Worm (Caenorhabditis elegans) whole organism, late embryonic: ENCODE data around the gene C02E7.7.

ENCODE experiments used
- F13H6.1 ChIP-seq: sonication (generic microtip); optimal IDR thresholded peaks from 2 replicates; lab custom pipeline; 2016; ENCODE audit warnings: missing genetic modification characterization, missing compliant biosample characterization
- ama-1 ChIP-seq: fragments of 150-350 bp; optimal IDR thresholded peaks from 2 replicates; lab custom pipeline; 2014
- fkh-10 ChIP-seq: fragments of 150-350 bp; optimal IDR thresholded peaks from 2 replicates; lab custom pipeline; 2014; ENCODE audit warnings: missing biosample characterization, missing genetic modification reagents, missing genetic modification characterization
- hlh-30 ChIP-seq: sonication (generic microtip); optimal IDR thresholded peaks from 2 replicates; lab custom pipeline; 2017; ENCODE audit warnings: antibody characterized with exemption, missing genetic modification characterization, missing compliant biosample characterization; ENCODE audit not compliant: insufficient read depth
- nfya-1 ChIP-seq: sonication (generic microtip); optimal IDR thresholded peaks from 2 replicates; lab custom pipeline; 2017; ENCODE audit warnings: missing genetic modification characterization, mild to moderate bottlenecking, missing compliant biosample characterization, antibody characterized with exemption, moderate library complexity
- pha-4 ChIP-seq: fragments of 150-350 bp; optimal IDR thresholded peaks from 2 replicates; lab custom pipeline; 2018; ENCODE audit warnings: missing biosample characterization, missing genetic modification reagents, missing genetic modification characterization
- pros-1 ChIP-seq: fragments of 150-350 bp; optimal IDR thresholded peaks from 2 replicates; lab custom pipeline; 2014; ENCODE audit warnings: missing biosample characterization, missing genetic modification reagents, missing genetic modification characterization
- rnt-1 ChIP-seq: sonication (generic microtip); optimal IDR thresholded peaks from 2 replicates; lab custom pipeline; 2016; ENCODE audit warnings: missing genetic modification characterization, missing compliant biosample characterization
- sdc-2 ChIP-seq: sonication (generic microtip); optimal IDR thresholded peaks from 2 replicates; lab custom pipeline; 2016; ENCODE audit warnings: missing genotype, missing genetic modification characterization, missing compliant biosample characterization
- tbx-2 ChIP-seq: sonication (generic microtip); optimal IDR thresholded peaks from 2 replicates; lab custom pipeline; 2016; ENCODE audit warnings: missing genetic modification characterization, missing compliant biosample characterization
- ttx-3 ChIP-seq: sonication (generic microtip); optimal IDR thresholded peaks from 2 replicates; lab custom pipeline; 2016; ENCODE audit warnings: missing genetic modification reagents, missing genetic modification characterization, missing compliant biosample characterization
- unc-55 ChIP-seq: sonication (generic microtip); optimal IDR thresholded peaks from 2 replicates; lab custom pipeline; 2017; ENCODE audit warnings: missing biosample characterization, missing genetic modification reagents, missing genetic modification characterization
- unc-86 ChIP-seq: sonication (generic microtip); optimal IDR thresholded peaks from 2 replicates; lab custom pipeline; 2016; ENCODE audit warnings: missing genetic modification characterization, missing compliant biosample characterization

DNA sequence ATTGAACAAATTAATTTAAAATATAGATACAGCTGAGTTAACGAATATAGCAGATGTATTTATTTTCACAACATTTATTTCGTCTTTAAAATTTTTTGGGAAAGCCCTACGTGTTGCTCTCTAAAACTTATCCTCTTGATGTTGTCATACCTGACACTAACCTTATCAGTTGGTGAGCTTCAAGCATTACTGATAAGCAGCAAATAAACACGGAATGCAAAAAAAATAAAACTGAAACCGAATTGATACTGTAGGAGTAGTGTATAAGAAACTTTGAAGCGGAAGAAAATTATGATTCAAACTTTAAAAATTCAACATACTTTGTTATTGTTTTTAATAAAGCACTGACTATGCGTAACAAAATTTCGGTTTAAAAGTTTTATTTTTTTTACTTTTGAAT, 16.7 kb upstream of the C02E7.7 start:
- TF ChIP-seq sdc-2: no peak
- no peak for TF ChIP-seq pros-1 (tag; lab: Kevin White, UChicago)
- no peak for TF ChIP-seq ama-1 (lab: Kevin White, UChicago)
- TF ChIP-seq F13H6.1 (tag; lab: Kevin White, UChicago): no peak
- no peak for TF ChIP-seq unc-86 (tag; lab: Kevin White, UChicago)
- no peak for TF ChIP-seq rnt-1 (tag; lab: Kevin White, UChicago)
- TF ChIP-seq nfya-1: no peak
- TF ChIP-seq ttx-3 (tag; lab: Kevin White, UChicago): no peak
- no peak for TF ChIP-seq unc-55 (GFP tag; lab: Kevin White, UChicago)
- no peak for TF ChIP-seq pha-4 (tag; lab: Kevin White, UChicago)
- TF ChIP-seq tbx-2 (tag; lab: Kevin White, UChicago): no peak
- no peak for TF ChIP-seq fkh-10
- no peak for TF ChIP-seq hlh-30
